Fruit fly (Drosophila melanogaster) whole organism, embryonic: ENCODE measurements around the gene PK2-R2.

Experiments
- Asciz ChIP-seq: fragments of 200-800 bp; sonication (Bioruptor generic); optimal IDR thresholded peaks from 2 replicates; lab custom pipeline; 2017; ENCODE audit warnings: missing biosample characterization, mild to moderate bottlenecking, missing genetic modification characterization, missing genetic modification reagents
- BEAF-32 ChIP-seq: fragments of 200-800 bp; sonication (Bioruptor generic); optimal IDR thresholded peaks from 3 replicates; lab custom pipeline; 2017; ENCODE audit warnings: missing biosample characterization, missing genetic modification characterization, mild to moderate bottlenecking, moderate library complexity, missing genetic modification reagents
- CG10274 ChIP-seq: fragments of 200-800 bp; sonication (Bioruptor generic); optimal IDR thresholded peaks from 3 replicates; lab custom pipeline; 2017; ENCODE audit warnings: missing biosample characterization, mild to moderate bottlenecking, missing genetic modification characterization
- CG10366 ChIP-seq: fragments of 200-800 bp; sonication (Bioruptor generic); IDR thresholded peaks from 2 replicates; pipeline ENCODE4 v1.3.6; 2022; ENCODE audit warnings: missing biosample characterization, missing genetic modification characterization
- CG10565 ChIP-seq: fragments of 200-800 bp; sonication (Bioruptor generic); optimal IDR thresholded peaks from 3 replicates; lab custom pipeline; 2016; ENCODE audit warnings: missing biosample characterization, mild to moderate bottlenecking, missing genetic modification characterization
- CG10979 ChIP-seq: fragments of 200-800 bp; sonication (Bioruptor generic); optimal IDR thresholded peaks from 2 replicates; lab custom pipeline; 2018; ENCODE audit warnings: missing biosample characterization, mild to moderate bottlenecking, missing genetic modification characterization, moderate library complexity
- CG13296 ChIP-seq: fragments of 200-800 bp; sonication (Bioruptor generic); optimal IDR thresholded peaks from 3 replicates; lab custom pipeline; 2018; ENCODE audit warnings: missing biosample characterization, mild to moderate bottlenecking, missing genetic modification characterization
- CG13775 ChIP-seq: fragments of 200-800 bp; sonication (Bioruptor generic); optimal IDR thresholded peaks from 3 replicates; lab custom pipeline; 2017; ENCODE audit warnings: missing biosample characterization, mild to moderate bottlenecking, missing genetic modification characterization
- CG13894 ChIP-seq: fragments of 200-800 bp; sonication (Bioruptor generic); optimal IDR thresholded peaks from 3 replicates; lab custom pipeline; 2018; ENCODE audit warnings: missing biosample characterization, mild to moderate bottlenecking, missing genetic modification characterization, moderate library complexity
- CG14014 ChIP-seq: fragments of 200-800 bp; sonication (Bioruptor generic); IDR thresholded peaks from 2 replicates; pipeline ENCODE4 v1.3.6; 2022; ENCODE audit warnings: missing biosample characterization, missing genetic modification characterization
- CG14050 ChIP-seq: fragments of 200-800 bp; sonication (Bioruptor generic); IDR thresholded peaks from 3 replicates; pipeline ENCODE4 v1.3.6; 2022; ENCODE audit warnings: missing biosample characterization, missing genetic modification characterization
- CG14441 ChIP-seq: fragments of 200-800 bp; sonication (Bioruptor generic); IDR thresholded peaks from 2 replicates; pipeline ENCODE4 v1.3.6; 2022; ENCODE audit warnings: missing biosample characterization, missing genetic modification characterization
- CG17328 ChIP-seq: fragments of 200-800 bp; sonication (Bioruptor generic); IDR thresholded peaks from 2 replicates; pipeline ENCODE4 v1.3.6; 2022; ENCODE audit warnings: missing biosample characterization, missing genetic modification characterization
- CG17359 ChIP-seq: fragments of 200-800 bp; sonication (Bioruptor generic); optimal IDR thresholded peaks from 3 replicates; lab custom pipeline; 2018; ENCODE audit warnings: missing biosample characterization, mild to moderate bottlenecking, missing genetic modification characterization, moderate library complexity
- CG2120 ChIP-seq: fragments of 200-800 bp; sonication (Bioruptor generic); optimal IDR thresholded peaks from 3 replicates; lab custom pipeline; 2016; ENCODE audit warnings: missing biosample characterization, missing genetic modification characterization
- CG4404 ChIP-seq: fragments of 200-800 bp; sonication (Bioruptor generic); IDR thresholded peaks from 2 replicates; pipeline ENCODE4 v1.3.6; 2022; ENCODE audit warnings: missing biosample characterization, missing genetic modification characterization
- CG4820 ChIP-seq: fragments of 200-800 bp; sonication (Bioruptor generic); optimal IDR thresholded peaks from 3 replicates; lab custom pipeline; 2016; ENCODE audit warnings: missing biosample characterization, missing genetic modification characterization
- CG5953 ChIP-seq: fragments of 200-800 bp; sonication (Bioruptor generic); IDR thresholded peaks from 2 replicates; pipeline ENCODE4 v1.3.6; 2022; ENCODE audit warnings: missing biosample characterization, missing genetic modification characterization
- CG6175 ChIP-seq: fragments of 200-800 bp; sonication (Bioruptor generic); IDR thresholded peaks from 3 replicates; pipeline ENCODE4 v1.3.6; 2022; ENCODE audit warnings: missing biosample characterization, missing genetic modification characterization
- CG8388 ChIP-seq: fragments of 200-800 bp; sonication (Bioruptor generic); optimal IDR thresholded peaks from 2 replicates; lab custom pipeline; 2019; ENCODE audit warnings: missing biosample characterization, mild to moderate bottlenecking, missing genetic modification characterization, moderate library complexity
- D19A ChIP-seq: fragments of 200-800 bp; optimal IDR thresholded peaks from 3 replicates; lab custom pipeline; 2019; ENCODE audit warnings: missing biosample characterization, mild to moderate bottlenecking, missing genetic modification characterization, moderate library complexity
- Fer2 ChIP-seq: fragments of 200-800 bp; sonication (Bioruptor generic); optimal IDR thresholded peaks from 2 replicates; lab custom pipeline; 2018; ENCODE audit warnings: missing biosample characterization, mild to moderate bottlenecking, missing genetic modification characterization, moderate library complexity
- H15 ChIP-seq: fragments of 200-800 bp; sonication (Bioruptor generic); IDR thresholded peaks from 3 replicates; pipeline ENCODE4 v1.3.6; 2022; ENCODE audit warnings: missing biosample characterization, missing genetic modification characterization
- H2.0 ChIP-seq: fragments of 200-800 bp; sonication (Bioruptor generic); IDR thresholded peaks from 2 replicates; pipeline ENCODE4 v1.3.6; 2022; ENCODE audit warnings: missing biosample characterization, missing genetic modification characterization
- Myb ChIP-seq: fragments of 200-800 bp; sonication (Bioruptor generic); optimal IDR thresholded peaks from 2 replicates; lab custom pipeline; 2016; ENCODE audit warnings: missing biosample characterization, missing genetic modification characterization
- Oli ChIP-seq: fragments of 200-800 bp; sonication (Bioruptor generic); optimal IDR thresholded peaks from 2 replicates; lab custom pipeline; 2018; ENCODE audit warnings: missing biosample characterization, mild to moderate bottlenecking, missing genetic modification characterization, moderate library complexity
- YL-1 ChIP-seq: fragments of 200-800 bp; sonication (Bioruptor generic); optimal IDR thresholded peaks from 3 replicates; lab custom pipeline; 2017; ENCODE audit warnings: missing biosample characterization, mild to moderate bottlenecking, missing genetic modification characterization
- abd-A ChIP-seq: fragments of 200-800 bp; sonication (Bioruptor generic); optimal IDR thresholded peaks from 3 replicates; lab custom pipeline; 2019; ENCODE audit warnings: missing biosample characterization, mild to moderate bottlenecking, missing genetic modification characterization, moderate library complexity
- amos ChIP-seq: fragments of 200-800 bp; sonication (Bioruptor generic); IDR thresholded peaks from 2 replicates; pipeline ENCODE4 v1.3.6; 2022; ENCODE audit warnings: missing biosample characterization, missing genetic modification characterization; ENCODE audit not compliant: partially characterized antibody
- ase ChIP-seq: fragments of 200-800 bp; sonication (Bioruptor generic); IDR thresholded peaks from 3 replicates; pipeline ENCODE4 v1.3.6; 2022; ENCODE audit warnings: missing biosample characterization, missing genetic modification characterization
- ash1 ChIP-seq: fragments of 200-800 bp; sonication (Bioruptor generic); optimal IDR thresholded peaks from 2 replicates; lab custom pipeline; 2018; ENCODE audit warnings: missing biosample characterization, mild to moderate bottlenecking, missing genetic modification characterization
- corto ChIP-seq: fragments of 200-800 bp; sonication (Bioruptor generic); optimal IDR thresholded peaks from 2 replicates; lab custom pipeline; 2016; ENCODE audit warnings: missing biosample characterization, mild to moderate bottlenecking, missing genetic modification characterization, moderate library complexity
- dpn ChIP-seq, 2 experiments: fragments of 200-800 bp; sonication (Bioruptor generic); optimal IDR thresholded peaks; 3 replicates each; lab custom pipeline; 2016; ENCODE audit warnings: missing biosample characterization in 2 of 2, missing genetic modification characterization in 2 of 2
- esg ChIP-seq: fragments of 200-800 bp; sonication (Bioruptor generic); conservative IDR thresholded peaks from 2 replicates; pipeline ENCODE4 v1.3.6; 2022; ENCODE audit warnings: missing biosample characterization, missing genetic modification characterization
- gce ChIP-seq: fragments of 200-800 bp; sonication (Bioruptor generic); IDR thresholded peaks from 3 replicates; pipeline ENCODE4 v1.3.6; 2022; ENCODE audit warnings: missing biosample characterization, missing genetic modification characterization
- gem ChIP-seq: fragments of 200-800 bp; sonication (Bioruptor generic); optimal IDR thresholded peaks from 2 replicates; lab custom pipeline; 2019; ENCODE audit warnings: missing biosample characterization, mild to moderate bottlenecking, missing genetic modification characterization, moderate library complexity
- ind ChIP-seq: fragments of 200-800 bp; sonication (Bioruptor generic); optimal IDR thresholded peaks from 3 replicates; lab custom pipeline; 2016; ENCODE audit warnings: missing biosample characterization, missing genetic modification characterization
- ken ChIP-seq: fragments of 200-800 bp; sonication (Bioruptor generic); IDR thresholded peaks from 3 replicates; pipeline ENCODE4 v1.3.6; 2022; ENCODE audit warnings: missing biosample characterization, missing genetic modification characterization
- kni ChIP-seq: fragments of 200-800 bp; sonication (Bioruptor generic); optimal IDR thresholded peaks from 3 replicates; lab custom pipeline; 2017; ENCODE audit warnings: mild to moderate bottlenecking, missing biosample characterization, missing genetic modification reagents, missing genetic modification characterization
- lab ChIP-seq: fragments of 200-800 bp; sonication (Bioruptor generic); optimal IDR thresholded peaks from 3 replicates; lab custom pipeline; 2017; ENCODE audit warnings: missing biosample characterization, missing genetic modification characterization, mild to moderate bottlenecking, moderate library complexity, missing genetic modification reagents
- nmo ChIP-seq: fragments of 200-800 bp; sonication (Bioruptor generic); optimal IDR thresholded peaks from 2 replicates; lab custom pipeline; 2018; ENCODE audit warnings: missing biosample characterization, mild to moderate bottlenecking, missing genetic modification characterization, moderate library complexity
- oc ChIP-seq: fragments of 200-800 bp; sonication (Bioruptor generic); optimal IDR thresholded peaks from 2 replicates; lab custom pipeline; 2018; ENCODE audit warnings: missing biosample characterization, mild to moderate bottlenecking, missing genetic modification characterization, moderate library complexity
- psq ChIP-seq: fragments of 200-800 bp; sonication (Bioruptor generic); optimal IDR thresholded peaks from 2 replicates; lab custom pipeline; 2017; ENCODE audit warnings: missing biosample characterization, missing genetic modification characterization
- pzg ChIP-seq: fragments of 200-800 bp; sonication (Bioruptor generic); optimal IDR thresholded peaks from 3 replicates; lab custom pipeline; 2018; ENCODE audit warnings: missing biosample characterization, mild to moderate bottlenecking, missing genetic modification characterization, moderate library complexity
- sens ChIP-seq: fragments of 200-800 bp; sonication (Bioruptor generic); peaks from one replicate; lab custom pipeline; 2016; ENCODE audit warnings: missing biosample characterization, missing genetic modification characterization
- stwl ChIP-seq: fragments of 200-800 bp; sonication (Bioruptor generic); optimal IDR thresholded peaks from 3 replicates; lab custom pipeline; 2018; ENCODE audit warnings: missing biosample characterization, mild to moderate bottlenecking, missing genetic modification characterization, moderate library complexity
- toy ChIP-seq: fragments of 200-800 bp; sonication (Bioruptor generic); IDR thresholded peaks from 2 replicates; pipeline ENCODE4 v1.3.6; 2022; ENCODE audit warnings: missing biosample characterization, missing genetic modification characterization
- vfl ChIP-seq: fragments of 200-800 bp; sonication (Bioruptor generic); optimal IDR thresholded peaks from 2 replicates; lab custom pipeline; 2016; ENCODE audit warnings: missing biosample characterization, missing genetic modification characterization
- wor ChIP-seq: fragments of 200-800 bp; sonication (Bioruptor generic); IDR thresholded peaks from 2 replicates; pipeline ENCODE4 v1.3.6; 2022; ENCODE audit warnings: missing biosample characterization, missing genetic modification characterization
- zen ChIP-seq: fragments of 200-800 bp; sonication (Bioruptor generic); optimal IDR thresholded peaks from 3 replicates; lab custom pipeline; 2018; ENCODE audit warnings: missing biosample characterization, mild to moderate bottlenecking, missing genetic modification characterization, moderate library complexity

The PK2-R2 gene

DNA sequence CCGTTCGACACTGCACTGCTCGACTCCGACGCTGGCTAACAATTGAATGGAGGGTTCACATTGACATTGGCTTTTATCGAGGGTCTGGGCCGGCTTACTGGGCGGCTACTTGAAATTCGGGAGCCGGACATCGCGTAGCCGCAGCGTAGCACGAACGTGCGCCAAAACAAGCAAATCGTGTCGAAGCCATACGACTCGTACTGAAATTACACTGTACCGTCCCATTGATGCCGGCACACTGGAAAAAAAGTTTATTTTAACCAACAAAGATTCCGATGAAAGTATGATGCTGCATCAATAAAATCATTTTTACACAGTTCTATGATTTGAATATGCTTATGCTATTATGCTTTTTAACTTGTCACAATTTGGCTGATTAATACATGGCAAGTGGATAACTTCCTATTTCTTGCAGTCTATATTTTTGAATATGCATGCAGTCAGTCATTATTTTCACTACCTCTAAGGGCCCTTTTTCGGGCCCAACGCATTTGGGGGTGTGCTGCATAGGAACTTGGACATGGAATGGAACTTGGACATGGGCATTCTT lies 45.1 kb downstream of the PK2-R2 start, which contains the start of gene apn (continued):
- TF ChIP-seq ash1 (GFP tag; lab: Kevin White, UChicago), result no peak
- TF ChIP-seq CG8388, result peak; percentile 37
- TF ChIP-seq psq (GFP tag; lab: Kevin White, UChicago), result no peak
- TF ChIP-seq D19A, result no peak
- TF ChIP-seq kni, result peak; percentile 66
- no peak for TF ChIP-seq CG10979
- peak; percentile 42 for TF ChIP-seq Oli (tag; lab: Kevin White, UChicago)
- TF ChIP-seq nmo (GFP tag; lab: Kevin White, UChicago), result peak; percentile 4
- TF ChIP-seq CG14050, result peak; percentile 31; the same call in 1 of the 3 replicates
- no peak for TF ChIP-seq CG5953
- no peak for TF ChIP-seq stwl (tag; lab: Kevin White, UChicago)
- TF ChIP-seq CG17328, result peak; percentile 65; the same call in 1 of the 2 replicates
- TF ChIP-seq wor (GFP tag; lab: Robert Waterston, UW), result 0 out of 2 replicates have a peak, but pooled peaks have one; percentile 23
- TF ChIP-seq H2.0 (GFP tag; lab: Robert Waterston, UW), result 0 out of 2 replicates have a peak, but pooled peaks have one; percentile 7
- TF ChIP-seq dpn (GFP tag; optimal IDR thresholded peaks at IDR 0.05; lab: Kevin White, UChicago), result peak in 1 of 2 experiments; percentile 37
- 0 out of 3 replicates have a peak, but pooled peaks have one; percentile 19 for TF ChIP-seq ken (GFP tag; lab: Robert Waterston, UW)
- no peak for TF ChIP-seq YL-1 (GFP tag; lab: Kevin White, UChicago)
- TF ChIP-seq CG13775, result no peak
- TF ChIP-seq corto (GFP tag; lab: Kevin White, UChicago), result no peak
- no peak for TF ChIP-seq ind
- peak; percentile 23 for TF ChIP-seq lab (GFP tag; lab: Kevin White, UChicago)
- no peak for TF ChIP-seq oc
- TF ChIP-seq Fer2 (tag; lab: Kevin White, UChicago), result no peak
- no peak for TF ChIP-seq H15 (GFP tag; lab: Robert Waterston, UW)
- TF ChIP-seq CG17359, result no peak
- no peak for TF ChIP-seq pzg (GFP tag; lab: Kevin White, UChicago)
- TF ChIP-seq abd-A (tag; lab: Kevin White, UChicago), result no peak
- TF ChIP-seq amos (GFP tag; lab: Robert Waterston, UW), result no peak
- TF ChIP-seq CG6175 (GFP tag; lab: Robert Waterston, UW), result no peak
- no peak for TF ChIP-seq CG10274
- peak; percentile 36; the same call in 1 of the 2 replicates for TF ChIP-seq CG14441
- no peak for TF ChIP-seq CG14014
- no peak for TF ChIP-seq CG4820
- no peak for TF ChIP-seq Asciz (GFP tag; lab: Kevin White, UChicago)
- no peak for TF ChIP-seq CG2120 (GFP tag; lab: Kevin White, UChicago)
- TF ChIP-seq zen (tag; lab: Kevin White, UChicago), result no peak
- TF ChIP-seq CG4404 (GFP tag; lab: Robert Waterston, UW), result no peak
- TF ChIP-seq CG13296 (GFP tag; lab: Kevin White, UChicago), result no peak
- TF ChIP-seq CG13894 (tag; lab: Kevin White, UChicago), result no peak
- TF ChIP-seq vfl, result no peak
- peak; percentile 48 for TF ChIP-seq CG10366
- no peak for TF ChIP-seq esg (GFP tag; lab: Robert Waterston, UW)
- no peak for TF ChIP-seq toy (GFP tag; lab: Robert Waterston, UW)
- TF ChIP-seq CG10565 (GFP tag; lab: Kevin White, UChicago), result no peak
- TF ChIP-seq gce (GFP tag; lab: Robert Waterston, UW), result no peak
- TF ChIP-seq gem (tag; lab: Kevin White, UChicago), result no peak
- TF ChIP-seq sens (GFP tag; lab: Kevin White, UChicago), result peak; percentile 83
- TF ChIP-seq BEAF-32 (GFP tag; lab: Kevin White, UChicago), result no peak
- TF ChIP-seq Myb (GFP tag; lab: Kevin White, UChicago), result no peak
- no peak for TF ChIP-seq ase
